Worm (Caenorhabditis elegans): ENCODE measurements around the gene rnf-113.

The rnf-113 gene

DNA sequence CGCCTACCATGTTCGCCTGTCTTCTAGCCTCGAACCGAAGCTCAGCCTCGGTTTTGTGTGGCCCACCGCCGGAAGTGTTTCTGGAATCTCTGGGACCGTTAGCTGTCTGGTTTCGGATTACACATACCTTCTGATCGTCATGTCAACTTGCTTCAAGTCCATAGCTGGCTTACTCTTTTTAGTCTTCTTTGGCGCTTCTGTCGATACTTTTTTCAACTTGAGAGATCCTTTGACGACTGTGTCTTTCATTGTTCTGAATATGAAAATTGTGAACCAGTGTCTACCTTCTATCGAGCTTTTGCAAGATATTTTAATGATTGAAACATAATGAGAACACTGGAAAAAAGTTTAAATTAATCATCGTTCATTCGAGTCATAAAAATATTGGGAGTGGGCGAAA, 16.9 kb downstream of the rnf-113 start, which contains the start of gene K01G5.8:
Gene K01G5.8 (minus strand): TSS at position 255 of the 400 bp plus-strand sequence.
- TF ChIP-seq nhr-11 (tag; optimal IDR thresholded peaks at IDR 0.05) (no peak), jun-1 (tag; optimal IDR thresholded peaks at IDR 0.05) (no peak), elt-1 (tag; optimal IDR thresholded peaks at IDR 0.05) (no peak), daf-12 (tag; optimal IDR thresholded peaks at IDR 0.05) (no peak), lsy-12 (tag; optimal IDR thresholded peaks at IDR 0.05) (no peak)

DNA sequence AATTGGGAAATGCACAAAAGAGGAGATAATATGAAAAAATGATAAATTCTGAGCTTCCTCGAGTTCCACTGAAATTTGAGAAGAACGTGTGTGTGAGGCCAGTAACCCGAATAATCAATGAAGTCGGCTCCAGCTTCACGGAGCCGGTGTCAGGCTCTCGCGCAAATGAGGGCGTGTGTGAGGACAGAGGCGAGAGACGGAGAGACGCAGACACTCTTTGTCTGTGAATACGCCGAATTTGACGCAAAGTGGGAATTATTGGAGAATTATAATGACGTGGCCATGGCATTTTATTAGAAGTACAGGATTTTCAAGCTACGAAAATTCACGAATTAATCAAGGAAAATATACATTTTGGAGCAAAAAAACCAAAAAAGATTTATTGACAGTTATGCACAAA, 17.5 kb downstream of the rnf-113 start:
- TF ChIP-seq pha-4 (tag; optimal IDR thresholded peaks at IDR 0.05) (peak; percentile 37), ceh-28 (tag; optimal IDR thresholded peaks at IDR 0.05) (peak; percentile 25), pqm-1 (tag; optimal IDR thresholded peaks at IDR 0.05) (no peak), daf-12 (tag; optimal IDR thresholded peaks at IDR 0.05) (no peak), ceh-16 (tag; optimal IDR thresholded peaks at IDR 0.05) (no peak), lin-39 (tag; optimal IDR thresholded peaks at IDR 0.05) (peak; percentile 52), elt-2 (tag; optimal IDR thresholded peaks at IDR 0.05) (peak; percentile 45), hmg-11 (tag; optimal IDR thresholded peaks at IDR 0.05) (peak; percentile 66), ama-1 (optimal IDR thresholded peaks at IDR 0.05) (peak; percentile 56), nhr-25 (tag; optimal IDR thresholded peaks at IDR 0.05) (peak; percentile 33), ztf-11 (tag; optimal IDR thresholded peaks at IDR 0.05) (no peak), eor-1 (tag; optimal IDR thresholded peaks at IDR 0.05) (no peak), snpc-4 (tag; optimal IDR thresholded peaks at IDR 0.05) (peak; percentile 16), aly-2 (tag; optimal IDR thresholded peaks at IDR 0.05) (no peak), egl-27 (tag; optimal IDR thresholded peaks at IDR 0.05) (no peak), nfya-1 (tag; optimal IDR thresholded peaks at IDR 0.05; ENCODE audit: insufficient read depth) (peak; percentile 79), nhr-23 (tag; optimal IDR thresholded peaks at IDR 0.05) (peak; percentile 37), lin-15B (tag; optimal IDR thresholded peaks at IDR 0.05) (peak; percentile 72), nhr-237 (tag; optimal IDR thresholded peaks at IDR 0.05) (no peak), elt-1 (tag; optimal IDR thresholded peaks at IDR 0.05) (no peak), fkh-10 (GFP tag; optimal IDR thresholded peaks at IDR 0.05) (no peak), ZK546.5 (tag; optimal IDR thresholded peaks at IDR 0.05) (no peak), egl-5 (tag; optimal IDR thresholded peaks at IDR 0.05) (no peak)

DNA sequence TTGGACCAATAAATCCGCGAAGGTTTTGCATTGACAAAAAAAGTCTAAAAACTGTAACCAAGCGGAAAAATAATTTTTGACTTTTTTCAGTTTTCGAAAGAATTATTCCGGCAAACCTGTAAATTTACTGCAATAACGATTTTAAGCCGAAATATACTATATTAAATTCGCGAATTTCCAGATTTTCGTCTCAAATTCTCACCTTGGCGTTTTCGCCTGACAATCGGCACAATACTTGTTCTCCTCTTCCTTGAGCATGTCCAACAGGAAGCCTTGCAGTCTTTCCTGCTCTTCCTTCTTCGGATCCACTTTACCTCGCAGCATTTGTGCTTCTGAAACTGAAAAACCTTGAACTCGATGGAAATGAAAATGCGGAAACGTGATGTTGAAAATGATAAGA, 18.0 kb downstream of the rnf-113 start, which contains the start of gene smap-1:
Gene smap-1 (minus strand): TSS at position 338 of the 400 bp plus-strand sequence.
- no peak for TF ChIP-seq ztf-11 (tag; optimal IDR thresholded peaks at IDR 0.05)
- TF ChIP-seq ceh-9 (tag; optimal IDR thresholded peaks at IDR 0.05) = no peak
- TF ChIP-seq nhr-25 (tag; optimal IDR thresholded peaks at IDR 0.05) = no peak
- TF ChIP-seq nhr-77 (tag; optimal IDR thresholded peaks at IDR 0.05) = no peak
- no peak for TF ChIP-seq unc-39 (tag; optimal IDR thresholded peaks at IDR 0.05)
- no peak for TF ChIP-seq nhr-43 (tag; optimal IDR thresholded peaks at IDR 0.05; ENCODE audit: poor library complexity, severe bottlenecking)
- no peak for TF ChIP-seq zag-1 (tag; optimal IDR thresholded peaks at IDR 0.05)
- TF ChIP-seq elt-2 (tag; optimal IDR thresholded peaks at IDR 0.05) = no peak
- TF ChIP-seq ztf-4 (tag; optimal IDR thresholded peaks at IDR 0.05) = no peak

DNA sequence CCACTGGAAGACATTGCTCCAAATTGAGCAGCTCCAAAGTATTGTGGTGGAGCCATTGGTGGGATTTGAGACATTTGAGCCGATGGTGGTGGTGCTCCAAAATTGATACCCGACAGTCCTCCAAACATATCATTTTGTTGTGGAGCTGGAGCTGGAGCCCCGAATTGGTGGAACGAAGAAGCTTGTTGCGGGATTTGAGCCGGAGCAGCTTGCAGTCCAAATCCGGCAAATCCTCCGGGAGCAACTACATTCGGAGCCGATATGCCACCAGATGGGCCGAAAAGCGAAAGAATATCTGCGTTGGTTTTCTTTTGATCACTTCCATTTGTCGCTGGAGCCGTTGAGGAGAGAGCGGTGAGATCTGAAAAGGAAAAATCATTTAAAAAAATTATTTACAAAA, 19.4 kb downstream of the rnf-113 start:
- TF ChIP-seq pqm-1 (tag; optimal IDR thresholded peaks at IDR 0.05) = no peak
- TF ChIP-seq pha-4 (tag; optimal IDR thresholded peaks at IDR 0.05) = no peak
- no peak for TF ChIP-seq lin-39 (tag; optimal IDR thresholded peaks at IDR 0.05)
- no peak for TF ChIP-seq eor-1 (tag; optimal IDR thresholded peaks at IDR 0.05)
- TF ChIP-seq unc-39 (tag; optimal IDR thresholded peaks at IDR 0.05) = no peak
- TF ChIP-seq mml-1 (tag; optimal IDR thresholded peaks at IDR 0.05) = no peak
- TF ChIP-seq nhr-67 (tag; optimal IDR thresholded peaks at IDR 0.05) = no peak
- TF ChIP-seq ceh-28 (tag; optimal IDR thresholded peaks at IDR 0.05) = no peak
- TF ChIP-seq egl-27 (tag; optimal IDR thresholded peaks at IDR 0.05) = no peak
- TF ChIP-seq zag-1 (tag; optimal IDR thresholded peaks at IDR 0.05) = no peak
- TF ChIP-seq R02D3.7 (tag; optimal IDR thresholded peaks at IDR 0.05) = no peak
- TF ChIP-seq unc-62 (GFP tag; optimal IDR thresholded peaks at IDR 0.05) = no peak
- no peak for TF ChIP-seq mdl-1 (tag; optimal IDR thresholded peaks at IDR 0.05)
- no peak for TF ChIP-seq lsy-12 (tag; optimal IDR thresholded peaks at IDR 0.05)
- TF ChIP-seq elt-1 (tag; optimal IDR thresholded peaks at IDR 0.05) = no peak
- no peak for TF ChIP-seq elt-2 (tag; optimal IDR thresholded peaks at IDR 0.05)
